Worm (Caenorhabditis elegans) whole organism, midembryonic: ENCODE data around the gene D2096.9.

Experiments
- T22C8.4 ChIP-seq: fragments of 200-800 bp; sonication (Bioruptor generic); IDR thresholded peaks from 2 replicates; pipeline ENCODE4 v1.3.6; 2022; ENCODE audit warnings: missing genetic modification characterization, missing compliant biosample characterization
- flt-1 ChIP-seq: fragments of 200-800 bp; sonication (Bioruptor generic); IDR thresholded peaks from 2 replicates; pipeline ENCODE4 v1.3.6; 2022; ENCODE audit warnings: missing genetic modification characterization, missing compliant biosample characterization

- TF ChIP-seq T22C8.4 (GFP tag; lab: Robert Waterston, UW) (no peak), flt-1 (GFP tag; lab: Robert Waterston, UW) (no peak)
Observed at ce11 chrIV:8354572-8354971, 28.0 kb downstream of the D2096.9 start, which contains the start of gene F17E9.3.
